Worm (Caenorhabditis elegans) whole organism, early embryonic: ENCODE measurements around the gene uggt-1.

Source experiments
- B0310.2 ChIP-seq: sonication (generic microtip); optimal IDR thresholded peaks from 2 replicates; lab custom pipeline; 2016; ENCODE audit warnings: mild to moderate bottlenecking, missing genetic modification characterization, missing compliant biosample characterization
- aly-1 ChIP-seq: sonication (generic microtip); optimal IDR thresholded peaks from 2 replicates; lab custom pipeline; 2016; ENCODE audit warnings: missing genetic modification characterization, missing compliant biosample characterization
- ama-1 ChIP-seq: fragments of 150-350 bp; optimal IDR thresholded peaks from 2 replicates; lab custom pipeline; 2014
- ceh-13 ChIP-seq: fragments of 200-800 bp; sonication (Bioruptor generic); optimal IDR thresholded peaks from 2 replicates; lab custom pipeline; 2018; ENCODE audit warnings: mild to moderate bottlenecking, missing genetic modification characterization, missing compliant biosample characterization
- ceh-36 ChIP-seq: sonication (generic microtip); optimal IDR thresholded peaks from 2 replicates; lab custom pipeline; 2016; ENCODE audit warnings: missing genetic modification characterization, inconsistent platforms, missing compliant biosample characterization
- ets-7 ChIP-seq: sonication (generic microtip); optimal IDR thresholded peaks from 2 replicates; lab custom pipeline; 2016; ENCODE audit warnings: missing genotype, missing genetic modification characterization, missing compliant biosample characterization
- flt-1 ChIP-seq: fragments of 200-800 bp; sonication (Bioruptor generic); IDR thresholded peaks from 2 replicates; pipeline ENCODE4 v1.3.6; 2022; ENCODE audit warnings: missing genetic modification characterization, missing compliant biosample characterization
- pes-1 ChIP-seq: fragments of 200-800 bp; sonication (Bioruptor generic); IDR thresholded peaks from 2 replicates; pipeline ENCODE4 v1.3.6; 2022; ENCODE audit warnings: missing genetic modification reagents, missing genetic modification characterization, missing compliant biosample characterization
- sea-1 ChIP-seq: fragments of 200-800 bp; sonication (Bioruptor generic); conservative IDR thresholded peaks from 2 replicates; pipeline ENCODE4 v1.3.6; 2022; ENCODE audit warnings: missing genetic modification characterization, missing compliant biosample characterization

DNA sequence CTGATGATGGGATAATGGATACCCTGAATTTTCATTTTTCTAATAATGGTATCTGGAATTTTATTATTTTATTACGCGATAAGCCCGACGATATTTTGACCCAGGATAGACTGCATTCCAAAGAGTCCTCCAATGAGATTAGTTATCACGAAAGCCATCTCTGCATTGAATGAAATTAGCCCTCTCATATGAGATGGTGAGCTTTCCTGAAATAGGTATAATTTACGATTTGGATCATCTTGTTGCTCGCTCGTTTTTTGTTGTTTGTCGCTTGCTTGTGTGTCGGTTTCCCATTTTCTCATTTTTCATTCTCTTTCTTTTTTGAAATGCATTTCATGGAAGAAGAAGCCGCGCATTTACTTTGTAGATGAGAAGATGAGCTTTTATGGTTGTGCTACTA is 9.3 kb downstream of the uggt-1 start:
- TF ChIP-seq ama-1: no peak
- TF ChIP-seq sea-1 (GFP tag; lab: Robert Waterston, UW): no peak
- TF ChIP-seq aly-1 (tag; lab: Kevin White, UChicago): no peak
- TF ChIP-seq B0310.2: no peak
- TF ChIP-seq ceh-13 (GFP tag; lab: Kevin White, UChicago): no peak
- no peak for TF ChIP-seq flt-1 (GFP tag; lab: Robert Waterston, UW)
- no peak for TF ChIP-seq ets-7 (tag; lab: Kevin White, UChicago)
- no peak for TF ChIP-seq pes-1 (GFP tag; lab: Robert Waterston, UW)
- TF ChIP-seq ceh-36 (tag; lab: Kevin White, UChicago): no peak
